Fruit fly (Drosophila melanogaster): ENCODE data around the gene rost.

Gene rost

DNA sequence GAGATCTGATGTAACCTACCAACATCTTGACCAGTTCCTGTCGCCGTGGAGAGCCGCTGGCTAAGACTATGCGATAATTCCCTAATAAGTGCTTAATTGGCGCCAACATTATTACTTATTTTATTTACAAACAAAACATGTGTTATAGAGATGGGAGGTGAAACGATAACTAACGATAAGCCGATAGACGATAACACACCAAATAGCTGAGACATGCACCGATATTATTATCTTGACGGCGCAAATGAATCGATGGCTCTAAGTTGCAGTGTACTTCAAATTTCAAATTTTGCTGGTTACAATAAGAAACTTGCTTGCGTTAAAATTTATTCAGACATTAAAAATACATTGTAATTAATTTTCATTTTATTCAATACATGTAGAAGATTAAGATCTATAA is 46.2 kb downstream of the rost start, which contains the start of gene CG9515:
TSS of gene CG9515 (minus strand) at position 148 of the 400 bp plus-strand sequence.
- TF ChIP-seq CG6808 (GFP tag; optimal IDR thresholded peaks at IDR 0.05), result no peak
- no peak for TF ChIP-seq Hr39 (GFP tag; optimal IDR thresholded peaks at IDR 0.05)
- no peak for TF ChIP-seq Ets21C (GFP tag; optimal IDR thresholded peaks at IDR 0.05)
- no peak for TF ChIP-seq Ets96B (tag; optimal IDR thresholded peaks at IDR 0.05)
- no peak for TF ChIP-seq CG6163 (GFP tag; IDR thresholded peaks at IDR 0.05)
- TF ChIP-seq CG15336 (GFP tag; IDR thresholded peaks at IDR 0.05), result no peak
- no peak for TF ChIP-seq acj6 (GFP tag; optimal IDR thresholded peaks at IDR 0.05)
- TF ChIP-seq fkh (GFP tag; optimal IDR thresholded peaks at IDR 0.05), result peak; percentile 76
- no peak for TF ChIP-seq dac (GFP tag; optimal IDR thresholded peaks at IDR 0.05)
- no peak for TF ChIP-seq spab (GFP tag; optimal IDR thresholded peaks at IDR 0.05)
- no peak for TF ChIP-seq Lpt (GFP tag; optimal IDR thresholded peaks at IDR 0.05)
- TF ChIP-seq CG10669 (GFP tag; optimal IDR thresholded peaks at IDR 0.05), result no peak
- peak; percentile 39 for TF ChIP-seq vri (GFP tag; optimal IDR thresholded peaks at IDR 0.05)
- no peak for TF ChIP-seq pdm3 (GFP tag; optimal IDR thresholded peaks at IDR 0.05)
- TF ChIP-seq CG4318 (GFP tag; optimal IDR thresholded peaks at IDR 0.05), result no peak
- TF ChIP-seq lz (GFP tag; optimal IDR thresholded peaks at IDR 0.05), result no peak
- TF ChIP-seq Eip93F (GFP tag; optimal IDR thresholded peaks at IDR 0.05), result no peak
- TF ChIP-seq CG6792 (GFP tag; optimal IDR thresholded peaks at IDR 0.05), result no peak
- TF ChIP-seq Blimp-1 (GFP tag; optimal IDR thresholded peaks at IDR 0.05), result no peak
- peak; percentile 19 for TF ChIP-seq Eip78C (GFP tag)
- no peak for TF ChIP-seq OdsH (GFP tag; optimal IDR thresholded peaks at IDR 0.05)
- TF ChIP-seq CG8119 (GFP tag; IDR thresholded peaks at IDR 0.05), result no peak
- peak; percentile 33 for TF ChIP-seq svp (GFP tag)
- TF ChIP-seq CG16779 (tag; optimal IDR thresholded peaks at IDR 0.05), result no peak
- no peak for TF ChIP-seq CG32006 (GFP tag; optimal IDR thresholded peaks at IDR 0.05)
- peak; percentile 23 for TF ChIP-seq esn (GFP tag; optimal IDR thresholded peaks at IDR 0.05)
- no peak for TF ChIP-seq ss (GFP tag; optimal IDR thresholded peaks at IDR 0.05)
- no peak for TF ChIP-seq CG1621 (tag; optimal IDR thresholded peaks at IDR 0.05)
- TF ChIP-seq Sox102F (GFP tag; optimal IDR thresholded peaks at IDR 0.05), result no peak
- no peak for TF ChIP-seq CG6276 (GFP tag; optimal IDR thresholded peaks at IDR 0.05)
- no peak for TF ChIP-seq Smox (GFP tag; optimal IDR thresholded peaks at IDR 0.05)
- TF ChIP-seq CG9139 (GFP tag; optimal IDR thresholded peaks at IDR 0.05), result no peak
- no peak for TF ChIP-seq dsx (GFP tag; optimal IDR thresholded peaks at IDR 0.05; ENCODE audit: poor library complexity, severe bottlenecking)
- TF ChIP-seq Eip75B (GFP tag; optimal IDR thresholded peaks at IDR 0.05), result no peak
- TF ChIP-seq CG34406 (GFP tag; optimal IDR thresholded peaks at IDR 0.05), result no peak
- TF ChIP-seq Hr4 (GFP tag; optimal IDR thresholded peaks at IDR 0.05), result no peak
- no peak for TF ChIP-seq Met (GFP tag; optimal IDR thresholded peaks at IDR 0.05)
- TF ChIP-seq fd85E (GFP tag; optimal IDR thresholded peaks at IDR 0.05), result no peak
- TF ChIP-seq eg (GFP tag; IDR thresholded peaks at IDR 0.05), result no peak
- TF ChIP-seq net (GFP tag; optimal IDR thresholded peaks at IDR 0.05), result no peak
- no peak for TF ChIP-seq salr (GFP tag; optimal IDR thresholded peaks at IDR 0.05)
- TF ChIP-seq CG6854 (GFP tag; optimal IDR thresholded peaks at IDR 0.05), result no peak
- TF ChIP-seq CG11294 (GFP tag; IDR thresholded peaks at IDR 0.05), result no peak
- no peak for TF ChIP-seq CG11902 (GFP tag; optimal IDR thresholded peaks at IDR 0.05)
- TF ChIP-seq CG31627 (GFP tag; optimal IDR thresholded peaks at IDR 0.05), result no peak
- no peak for TF ChIP-seq Gug (GFP tag; IDR thresholded peaks at IDR 0.05)
- TF ChIP-seq CG7368 (GFP tag; optimal IDR thresholded peaks at IDR 0.05), result no peak
- TF ChIP-seq CG3919 (GFP tag; optimal IDR thresholded peaks at IDR 0.05), result no peak
- TF ChIP-seq Sox15 (GFP tag; optimal IDR thresholded peaks at IDR 0.05), result no peak
- TF ChIP-seq Hr38 (GFP tag; optimal IDR thresholded peaks at IDR 0.05), result no peak
- peak; percentile 4 for TF ChIP-seq topi (GFP tag; optimal IDR thresholded peaks at IDR 0.05)
- peak; percentile 41 for TF ChIP-seq Sox14 (GFP tag; optimal IDR thresholded peaks at IDR 0.05)
- TF ChIP-seq fd59A (GFP tag; optimal IDR thresholded peaks at IDR 0.05), result no peak
- no peak for TF ChIP-seq achi (GFP tag; optimal IDR thresholded peaks at IDR 0.05)

All from whole organism, prepupa.